Fruit fly (Drosophila melanogaster): Measurements from ENCODE around the gene ort.

Gene ort

dm6 chr3R:19612908-19613431, 46.6 kb upstream of the ort start, which contains the start of gene CG16727 (continued):
- TF ChIP-seq CG9437 (GFP tag; optimal IDR thresholded peaks at IDR 0.05): no peak
- no peak for TF ChIP-seq CG7963 (GFP tag; IDR thresholded peaks at IDR 0.05; ENCODE audit: partially characterized antibody)
- TF ChIP-seq Camta (GFP tag; optimal IDR thresholded peaks at IDR 0.05): no peak
- TF ChIP-seq slp2 (GFP tag; optimal IDR thresholded peaks at IDR 0.05): no peak
- peak; percentile 22 for TF ChIP-seq CG10209 (GFP tag; optimal IDR thresholded peaks at IDR 0.05)

- TF ChIP-seq CG10147 (GFP tag; optimal IDR thresholded peaks at IDR 0.05) (no peak), CG7839 (tag; optimal IDR thresholded peaks at IDR 0.05) (no peak), CG33213 (GFP tag; optimal IDR thresholded peaks at IDR 0.05) (no peak), Deaf1 (tag; optimal IDR thresholded peaks at IDR 0.05) (peak; percentile 28), ci (GFP tag; IDR thresholded peaks at IDR 0.05) (no peak), sd (tag; optimal IDR thresholded peaks at IDR 0.05) (peak; percentile 86), klu (GFP tag; IDR thresholded peaks at IDR 0.05) (no peak), CG2199 (GFP tag; IDR thresholded peaks at IDR 0.05) (0 out of 3 replicates have a peak, but pooled peaks have one; percentile 44), CG4820 (GFP tag; optimal IDR thresholded peaks at IDR 0.05) (no peak), gfzf (GFP tag; optimal IDR thresholded peaks at IDR 0.05) (no peak), CG10543 (GFP tag; optimal IDR thresholded peaks at IDR 0.05) (peak; percentile 16), ftz-f1 (GFP tag; optimal IDR thresholded peaks at IDR 0.05) (peak; percentile 2), HLHmδ (GFP tag; optimal IDR thresholded peaks at IDR 0.05) (no peak), al (GFP tag; IDR thresholded peaks at IDR 0.05) (no peak), CG3281 (GFP tag; optimal IDR thresholded peaks at IDR 0.05) (peak; percentile 8), sens (GFP tag) (peak; percentile 19), CG42726 (GFP tag; IDR thresholded peaks at IDR 0.05; ENCODE audit: partially characterized antibody) (no peak), onecut (GFP tag; IDR thresholded peaks at IDR 0.05) (no peak), nmo (GFP tag; optimal IDR thresholded peaks at IDR 0.05) (no peak), exex (tag; optimal IDR thresholded peaks at IDR 0.05) (peak; percentile 61), Dek (tag; optimal IDR thresholded peaks at IDR 0.05) (no peak), CG10209 (GFP tag; optimal IDR thresholded peaks at IDR 0.05) (no peak), Mad (GFP tag; optimal IDR thresholded peaks at IDR 0.05) (no peak), hb (GFP tag; IDR thresholded peaks at IDR 0.05; ENCODE audit: partially characterized antibody) (no peak), CrebB (tag; optimal IDR thresholded peaks at IDR 0.05) (no peak), Scr (GFP tag; IDR thresholded peaks at IDR 0.05; ENCODE audit: partially characterized antibody) (no peak), Rfx (GFP tag; IDR thresholded peaks at IDR 0.05) (peak; percentile 23; the same call in 1 of the 2 replicates), Poxn (GFP tag; IDR thresholded peaks at IDR 0.05) (no peak), wor (GFP tag; IDR thresholded peaks at IDR 0.05) (no peak), CG11093 (GFP tag; IDR thresholded peaks at IDR 0.05) (no peak), vvl (GFP tag; IDR thresholded peaks at IDR 0.05) (0 out of 2 replicates have a peak, but pooled peaks have one; percentile 10), CG13894 (tag; optimal IDR thresholded peaks at IDR 0.05) (peak; percentile 50), cwo (GFP tag; optimal IDR thresholded peaks at IDR 0.05) (peak; percentile 88), CG9727 (GFP tag; optimal IDR thresholded peaks at IDR 0.05) (peak; percentile 3), tgo (GFP tag; IDR thresholded peaks at IDR 0.05) (no peak), chinmo (GFP tag; IDR thresholded peaks at IDR 0.05; ENCODE audit: partially characterized antibody) (0 out of 4 replicates have a peak, but pooled peaks have one; percentile 71), Bdp1 (GFP tag; optimal IDR thresholded peaks at IDR 0.05) (no peak), Med (GFP tag) (peak; percentile 80), CG12942 (GFP tag; optimal IDR thresholded peaks at IDR 0.05) (no peak), ken (GFP tag; IDR thresholded peaks at IDR 0.05) (no peak), lab (GFP tag; optimal IDR thresholded peaks at IDR 0.05) (peak; percentile 28), CG12769 (tag; optimal IDR thresholded peaks at IDR 0.05) (peak; percentile 47), CG11723 (GFP tag; optimal IDR thresholded peaks at IDR 0.05) (no peak), ab (GFP tag; optimal IDR thresholded peaks at IDR 0.05) (no peak), C15 (GFP tag; IDR thresholded peaks at IDR 0.05) (no peak)
These were observed 39.6 kb upstream of the ort start for dm6 chr3R:19619908-19620307.
